Worm (Caenorhabditis elegans) whole organism, L3 larva: ENCODE results near the gene T26C5.5.

Source experiments
- ama-1 ChIP-seq: fragments of 150-350 bp; optimal IDR thresholded peaks from 2 replicates; lab custom pipeline; 2018
- ceh-16 ChIP-seq: sonication (generic microtip); optimal IDR thresholded peaks from 2 replicates; lab custom pipeline; 2017; ENCODE audit warnings: missing biosample characterization, missing genetic modification characterization
- egl-5 ChIP-seq: fragments of 150-350 bp; optimal IDR thresholded peaks from 2 replicates; lab custom pipeline; 2017; ENCODE audit warnings: missing biosample characterization, missing genetic modification reagents, missing genetic modification characterization, inconsistent platforms
- elt-3 ChIP-seq, 3 experiments: fragments of 150-350 bp in 1 of 3; sonication (generic microtip) in 2 of 3; optimal IDR thresholded peaks; 2 replicates in 2 of 3; 4 replicates in 1 of 3; lab custom pipeline; 2014 to 2017; ENCODE audit warnings: missing biosample characterization in 3 of 3, missing genetic modification characterization in 3 of 3
- lin-15B ChIP-seq: fragments of 150-350 bp; optimal IDR thresholded peaks from 2 replicates; lab custom pipeline; 2014; ENCODE audit warnings: missing biosample characterization, missing genetic modification characterization
- nhr-67 ChIP-seq: fragments of 150-350 bp; optimal IDR thresholded peaks from 2 replicates; lab custom pipeline; 2014; ENCODE audit warnings: missing biosample characterization, missing genetic modification characterization
- nhr-77 ChIP-seq: fragments of 150-350 bp; optimal IDR thresholded peaks from 2 replicates; lab custom pipeline; 2014; ENCODE audit warnings: missing biosample characterization, missing genetic modification characterization
- pha-4 ChIP-seq: fragments of 150-350 bp; optimal IDR thresholded peaks from 2 replicates; lab custom pipeline; 2014; ENCODE audit warnings: missing biosample characterization, missing genetic modification reagents, missing genetic modification characterization
- tbx-2 ChIP-seq: sonication (generic microtip); optimal IDR thresholded peaks from 2 replicates; lab custom pipeline; 2016; ENCODE audit warnings: mild to moderate bottlenecking, missing genetic modification characterization, missing compliant biosample characterization

DNA sequence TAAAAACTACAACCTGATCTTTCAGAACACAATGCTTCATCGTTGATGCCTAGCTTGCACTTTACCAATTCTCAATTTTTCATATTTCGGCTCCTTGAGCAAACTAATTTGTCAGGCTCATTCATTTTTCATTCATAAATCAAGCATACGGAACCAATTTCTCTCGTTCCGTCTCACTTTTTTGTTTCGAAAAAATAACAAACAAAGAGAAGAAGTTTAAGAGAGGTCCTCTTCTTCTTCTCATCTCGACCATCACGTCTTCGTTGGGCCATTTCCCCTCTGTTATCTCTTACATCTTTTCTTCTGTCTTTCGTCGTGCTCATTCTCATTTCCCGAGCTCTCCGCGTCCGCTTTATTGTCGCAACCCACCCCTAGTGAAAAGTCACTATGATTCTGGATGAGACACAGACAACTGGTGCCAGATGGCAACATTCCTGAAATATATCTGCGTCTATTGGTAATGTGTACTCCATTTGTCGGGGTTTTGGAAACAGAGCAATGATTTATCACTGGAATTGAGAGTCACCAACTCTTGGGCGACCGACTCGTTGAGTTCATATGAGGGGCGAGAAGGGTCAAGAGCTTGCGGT lies 18.2 kb upstream of the T26C5.5 start:
- TF ChIP-seq ama-1 (lab: Kevin White, UChicago) = no peak
- no peak for TF ChIP-seq tbx-2 (tag; lab: Kevin White, UChicago)
- TF ChIP-seq egl-5 (tag; lab: Kevin White, UChicago) = peak; percentile 82
- TF ChIP-seq lin-15B = no peak
- no peak for TF ChIP-seq ceh-16 (tag; lab: Kevin White, UChicago)
- TF ChIP-seq nhr-77 = no peak
- no peak for TF ChIP-seq elt-3 (tag; optimal IDR thresholded peaks at IDR 0.05; lab: Kevin White, UChicago)
- TF ChIP-seq pha-4 (tag; lab: Kevin White, UChicago) = no peak
- TF ChIP-seq nhr-67 = no peak
